Fruit fly (Drosophila melanogaster): Measurements from ENCODE around the gene CG7420.

The CG7420 gene

dm6 chr2L:1459344-1459743 is 43.4 kb downstream of the CG7420 start:
- TF ChIP-seq h (optimal IDR thresholded peaks at IDR 0.05): no peak
- TF ChIP-seq insv (optimal IDR thresholded peaks at IDR 0.05): no peak
- no peak for TF ChIP-seq ttk (optimal IDR thresholded peaks at IDR 0.05)
- TF ChIP-seq psq (optimal IDR thresholded peaks at IDR 0.05): no peak
- TF ChIP-seq Myc (optimal IDR thresholded peaks at IDR 0.05): no peak
- no peak for TF ChIP-seq Sin3A (optimal IDR thresholded peaks at IDR 0.05)

- TF ChIP-seq Sin3A (optimal IDR thresholded peaks at IDR 0.05) (no peak), insv (optimal IDR thresholded peaks at IDR 0.05) (no peak), Myc (optimal IDR thresholded peaks at IDR 0.05) (no peak), ttk (optimal IDR thresholded peaks at IDR 0.05) (no peak), psq (optimal IDR thresholded peaks at IDR 0.05) (no peak), h (optimal IDR thresholded peaks at IDR 0.05) (no peak)
Observed at dm6 chr2L:1458584-1459203, 44.0 kb downstream of the CG7420 start.

- no peak for TF ChIP-seq psq (optimal IDR thresholded peaks at IDR 0.05)
- no peak for TF ChIP-seq insv (optimal IDR thresholded peaks at IDR 0.05)
- no peak for TF ChIP-seq ttk (optimal IDR thresholded peaks at IDR 0.05)
- TF ChIP-seq Sin3A (optimal IDR thresholded peaks at IDR 0.05): no peak
- TF ChIP-seq h (optimal IDR thresholded peaks at IDR 0.05): no peak
- no peak for TF ChIP-seq Myc (optimal IDR thresholded peaks at IDR 0.05)
Observed at dm6 chr2L:1456822-1457221, 45.9 kb downstream of the CG7420 start.

- no peak for TF ChIP-seq h (optimal IDR thresholded peaks at IDR 0.05)
- no peak for TF ChIP-seq psq (optimal IDR thresholded peaks at IDR 0.05)
- TF ChIP-seq Myc (optimal IDR thresholded peaks at IDR 0.05): no peak
- TF ChIP-seq Sin3A (optimal IDR thresholded peaks at IDR 0.05): no peak
- TF ChIP-seq ttk (optimal IDR thresholded peaks at IDR 0.05): no peak
- TF ChIP-seq insv (optimal IDR thresholded peaks at IDR 0.05): no peak
Observed at dm6 chr2L:1456305-1456704, 46.4 kb downstream of the CG7420 start.

dm6 chr2L:1455498-1455897 is 47.2 kb downstream of the CG7420 start:
- no peak for TF ChIP-seq psq (optimal IDR thresholded peaks at IDR 0.05)
- TF ChIP-seq Sin3A (optimal IDR thresholded peaks at IDR 0.05): no peak
- no peak for TF ChIP-seq Myc (optimal IDR thresholded peaks at IDR 0.05)
- no peak for TF ChIP-seq h (optimal IDR thresholded peaks at IDR 0.05)
- TF ChIP-seq ttk (optimal IDR thresholded peaks at IDR 0.05): no peak
- TF ChIP-seq insv (optimal IDR thresholded peaks at IDR 0.05): no peak

Measured in Kc167 (cell line).